Fruit fly (Drosophila melanogaster) whole organism, embryonic: Measurements from ENCODE around the gene CG4293.

ENCODE experiments used
- ATbp ChIP-seq: fragments of 200-800 bp; sonication (Bioruptor generic); optimal IDR thresholded peaks from 2 replicates; lab custom pipeline; 2017; ENCODE audit warnings: missing biosample characterization, mild to moderate bottlenecking, missing genetic modification characterization, missing genetic modification reagents
- CG10462 ChIP-seq: fragments of 200-800 bp; sonication (Bioruptor generic); optimal IDR thresholded peaks from 2 replicates; lab custom pipeline; 2016; ENCODE audit warnings: missing biosample characterization, missing genetic modification characterization
- CG11093 ChIP-seq: fragments of 200-800 bp; sonication (Bioruptor generic); IDR thresholded peaks from 3 replicates; pipeline ENCODE4 v1.3.6; 2022; ENCODE audit warnings: missing biosample characterization, missing genetic modification characterization
- CG11398 ChIP-seq: fragments of 200-800 bp; sonication (Bioruptor generic); optimal IDR thresholded peaks from 2 replicates; lab custom pipeline; 2016; ENCODE audit warnings: missing biosample characterization, missing genetic modification characterization
- CG13123 ChIP-seq: fragments of 200-800 bp; sonication (Bioruptor generic); optimal IDR thresholded peaks from 2 replicates; lab custom pipeline; 2016; ENCODE audit warnings: missing biosample characterization, missing genetic modification characterization
- CG13624 ChIP-seq: fragments of 200-800 bp; sonication (Bioruptor generic); optimal IDR thresholded peaks from 2 replicates; lab custom pipeline; 2016; ENCODE audit warnings: missing biosample characterization, missing genetic modification characterization
- CG31441 ChIP-seq: fragments of 200-800 bp; sonication (Bioruptor generic); IDR thresholded peaks from 2 replicates; pipeline ENCODE4 v1.3.6; 2022; ENCODE audit warnings: missing biosample characterization, missing genetic modification characterization
- CG32532 ChIP-seq: fragments of 200-800 bp; sonication (Bioruptor generic); IDR thresholded peaks from 2 replicates; pipeline ENCODE4 v1.3.6; 2022; ENCODE audit warnings: missing biosample characterization, missing genetic modification characterization
- CG4404 ChIP-seq: fragments of 200-800 bp; sonication (Bioruptor generic); IDR thresholded peaks from 2 replicates; pipeline ENCODE4 v1.3.6; 2022; ENCODE audit warnings: missing biosample characterization, missing genetic modification characterization
- CG6272 ChIP-seq: fragments of 200-800 bp; sonication (Bioruptor generic); IDR thresholded peaks from 2 replicates; pipeline ENCODE4 v1.3.6; 2022; ENCODE audit warnings: missing biosample characterization, missing genetic modification characterization
- CG6683 ChIP-seq: fragments of 200-800 bp; sonication (Bioruptor generic); optimal IDR thresholded peaks from 2 replicates; lab custom pipeline; 2017; ENCODE audit warnings: missing biosample characterization, mild to moderate bottlenecking, missing genetic modification characterization, missing genetic modification reagents
- CG6689 ChIP-seq: fragments of 200-800 bp; sonication (Bioruptor generic); IDR thresholded peaks from 2 replicates; pipeline ENCODE4 v1.3.6; 2022; ENCODE audit warnings: missing biosample characterization, missing genetic modification characterization
- CG6813 ChIP-seq: fragments of 200-800 bp; sonication (Bioruptor generic); optimal IDR thresholded peaks from 2 replicates; lab custom pipeline; 2017; ENCODE audit warnings: missing biosample characterization, missing genetic modification characterization, mild to moderate bottlenecking, moderate library complexity, missing genetic modification reagents
- CG7928 ChIP-seq: fragments of 200-800 bp; sonication (Bioruptor generic); optimal IDR thresholded peaks from 2 replicates; lab custom pipeline; 2017; ENCODE audit warnings: missing biosample characterization, mild to moderate bottlenecking, missing genetic modification characterization
- CG7987 ChIP-seq: fragments of 200-800 bp; sonication (Bioruptor generic); optimal IDR thresholded peaks from 2 replicates; lab custom pipeline; 2018; ENCODE audit warnings: missing biosample characterization, mild to moderate bottlenecking, missing genetic modification characterization, moderate library complexity
- CG8290 ChIP-seq, 3 experiments: fragments of 200-800 bp; sonication (Bioruptor generic); optimal IDR thresholded peaks; 2 replicates each; lab custom pipeline; 2016 to 2019; ENCODE audit warnings: missing biosample characterization in 3 of 3, missing genetic modification characterization in 3 of 3, mild to moderate bottlenecking in 2 of 3, moderate library complexity in 1 of 3
- CG9437 ChIP-seq: fragments of 200-800 bp; sonication (Bioruptor generic); optimal IDR thresholded peaks from 2 replicates; lab custom pipeline; 2018; ENCODE audit warnings: missing biosample characterization, mild to moderate bottlenecking, missing genetic modification characterization
- Doc3 ChIP-seq: fragments of 200-800 bp; sonication (Bioruptor generic); IDR thresholded peaks from 3 replicates; pipeline ENCODE4 v1.3.6; 2022; ENCODE audit warnings: missing biosample characterization, missing genetic modification characterization; ENCODE audit not compliant: partially characterized antibody
- NfI ChIP-seq: fragments of 200-800 bp; sonication (Bioruptor generic); optimal IDR thresholded peaks from 3 replicates; lab custom pipeline; 2018; ENCODE audit warnings: missing biosample characterization, mild to moderate bottlenecking, missing genetic modification characterization, moderate library complexity
- Opbp ChIP-seq: fragments of 200-800 bp; sonication (Bioruptor generic); IDR thresholded peaks from 3 replicates; pipeline ENCODE4 v1.3.6; 2022; ENCODE audit warnings: missing biosample characterization, missing genetic modification characterization; ENCODE audit not compliant: partially characterized antibody
- Scr ChIP-seq: fragments of 200-800 bp; sonication (Bioruptor generic); IDR thresholded peaks from 2 replicates; pipeline ENCODE4 v1.3.6; 2022; ENCODE audit warnings: missing biosample characterization, missing genetic modification characterization; ENCODE audit not compliant: partially characterized antibody
- Six4 ChIP-seq: fragments of 200-800 bp; sonication (Bioruptor generic); optimal IDR thresholded peaks from 2 replicates; lab custom pipeline; 2016; ENCODE audit warnings: missing biosample characterization, missing genetic modification characterization
- Spps ChIP-seq: fragments of 200-800 bp; sonication (Bioruptor generic); optimal IDR thresholded peaks from 2 replicates; lab custom pipeline; 2018; ENCODE audit warnings: missing biosample characterization, mild to moderate bottlenecking, missing genetic modification characterization
- Sry-β ChIP-seq: fragments of 200-800 bp; sonication (Bioruptor generic); optimal IDR thresholded peaks from 2 replicates; lab custom pipeline; 2018; ENCODE audit warnings: missing biosample characterization, mild to moderate bottlenecking, missing genetic modification characterization, moderate library complexity
- Usf ChIP-seq: fragments of 200-800 bp; sonication (Bioruptor generic); optimal IDR thresholded peaks from 2 replicates; lab custom pipeline; 2017; ENCODE audit warnings: missing genotype, missing biosample characterization, missing genetic modification characterization
- Xrp1 ChIP-seq: fragments of 200-800 bp; sonication (Bioruptor generic); IDR thresholded peaks from 2 replicates; pipeline ENCODE4 v1.3.6; 2022; ENCODE audit warnings: missing biosample characterization, missing genetic modification characterization
- aop ChIP-seq: fragments of 200-800 bp; sonication (Bioruptor generic); IDR thresholded peaks from 2 replicates; pipeline ENCODE4 v1.3.6; 2022; ENCODE audit warnings: missing biosample characterization, missing genetic modification characterization
- ap ChIP-seq: fragments of 200-800 bp; sonication (Bioruptor generic); IDR thresholded peaks from 2 replicates; pipeline ENCODE4 v1.3.6; 2022; ENCODE audit warnings: missing biosample characterization, missing genetic modification characterization
- bab2 ChIP-seq: fragments of 200-800 bp; sonication (Bioruptor generic); optimal IDR thresholded peaks from 2 replicates; lab custom pipeline; 2016; ENCODE audit warnings: missing biosample characterization, missing genetic modification characterization
- bigmax ChIP-seq: fragments of 200-800 bp; sonication (Bioruptor generic); optimal IDR thresholded peaks from 2 replicates; lab custom pipeline; 2018; ENCODE audit warnings: missing biosample characterization, mild to moderate bottlenecking, missing genetic modification characterization
- cad ChIP-seq: fragments of >200 bp; optimal IDR thresholded peaks from 2 replicates; lab custom pipeline; 2017; ENCODE audit warnings: missing biosample characterization, missing genetic modification characterization
- chif ChIP-seq, 2 experiments: fragments of 200-800 bp; sonication (Bioruptor generic); optimal IDR thresholded peaks; 3 replicates each; lab custom pipeline; 2016; ENCODE audit warnings: missing biosample characterization in 2 of 2, missing genetic modification characterization in 2 of 2
- dmrt99B ChIP-seq: fragments of 200-800 bp; sonication (Bioruptor generic); optimal IDR thresholded peaks from 2 replicates; lab custom pipeline; 2018; ENCODE audit warnings: missing biosample characterization, mild to moderate bottlenecking, missing genetic modification characterization, moderate library complexity
- gfzf ChIP-seq: fragments of 200-800 bp; sonication (Bioruptor generic); optimal IDR thresholded peaks from 2 replicates; lab custom pipeline; 2016; ENCODE audit warnings: missing biosample characterization, mild to moderate bottlenecking, missing genetic modification characterization, moderate library complexity
- ham ChIP-seq: fragments of 200-800 bp; sonication (Bioruptor generic); IDR thresholded peaks from 2 replicates; pipeline ENCODE4 v1.3.6; 2022; ENCODE audit warnings: missing biosample characterization, missing genetic modification characterization
- luna ChIP-seq: fragments of 200-800 bp; sonication (Bioruptor generic); optimal IDR thresholded peaks from 2 replicates; lab custom pipeline; 2016; ENCODE audit warnings: missing biosample characterization, missing genetic modification characterization
- maf-S ChIP-seq: fragments of 200-800 bp; sonication (Bioruptor generic); optimal IDR thresholded peaks from 2 replicates; lab custom pipeline; 2016; ENCODE audit warnings: missing biosample characterization, missing genetic modification characterization
- nau ChIP-seq: fragments of 200-800 bp; sonication (Bioruptor generic); optimal IDR thresholded peaks from 3 replicates; lab custom pipeline; 2017; ENCODE audit warnings: missing biosample characterization, mild to moderate bottlenecking, missing genetic modification characterization, missing genetic modification reagents
- nerfin-2 ChIP-seq: fragments of 200-800 bp; sonication (Bioruptor generic); IDR thresholded peaks from 2 replicates; pipeline ENCODE4 v1.3.6; 2022; ENCODE audit warnings: missing biosample characterization, missing genetic modification characterization; ENCODE audit not compliant: partially characterized antibody
- row ChIP-seq: fragments of 200-800 bp; sonication (Bioruptor generic); IDR thresholded peaks from 3 replicates; pipeline ENCODE4 v1.3.6; 2022; ENCODE audit warnings: missing biosample characterization, missing genetic modification characterization
- sens-2 ChIP-seq: fragments of 200-800 bp; sonication (Bioruptor generic); IDR thresholded peaks from 2 replicates; pipeline ENCODE4 v1.3.6; 2022; ENCODE audit warnings: missing biosample characterization, missing genetic modification characterization
- sisA ChIP-seq: fragments of 200-800 bp; sonication (Bioruptor generic); IDR thresholded peaks from 2 replicates; pipeline ENCODE4 v1.3.6; 2022; ENCODE audit warnings: missing biosample characterization, missing genetic modification characterization
- stwl ChIP-seq: fragments of 200-800 bp; sonication (Bioruptor generic); optimal IDR thresholded peaks from 3 replicates; lab custom pipeline; 2018; ENCODE audit warnings: missing biosample characterization, mild to moderate bottlenecking, missing genetic modification characterization, moderate library complexity
- trh ChIP-seq: fragments of 200-800 bp; sonication (Bioruptor generic); optimal IDR thresholded peaks from 2 replicates; lab custom pipeline; 2016; ENCODE audit warnings: missing biosample characterization, missing genetic modification characterization
- usp ChIP-seq: fragments of >200 bp; optimal IDR thresholded peaks from 2 replicates; lab custom pipeline; 2017; ENCODE audit warnings: missing biosample characterization, missing genetic modification characterization
- wdn ChIP-seq: fragments of 200-800 bp; sonication (Bioruptor generic); IDR thresholded peaks from 2 replicates; pipeline ENCODE4 v1.3.6; 2022; ENCODE audit warnings: missing biosample characterization, missing genetic modification characterization
- wor ChIP-seq: fragments of 200-800 bp; sonication (Bioruptor generic); IDR thresholded peaks from 2 replicates; pipeline ENCODE4 v1.3.6; 2022; ENCODE audit warnings: missing biosample characterization, missing genetic modification characterization

CG4293 gene

dm6 chrX:522357-523043 lies 7.6 kb downstream of the CG4293 start (continued):
- TF ChIP-seq CG10462 (GFP tag; lab: Kevin White, UChicago): peak; percentile 20
- no peak for TF ChIP-seq stwl (tag; lab: Kevin White, UChicago)
- TF ChIP-seq ham (GFP tag; lab: Robert Waterston, UW): peak; percentile 61; the same call in 1 of the 2 replicates
- peak; percentile 70 for TF ChIP-seq luna (GFP tag; lab: Kevin White, UChicago)
- peak; percentile 92 for TF ChIP-seq bab2 (GFP tag; lab: Kevin White, UChicago)
- TF ChIP-seq CG11398 (GFP tag; lab: Kevin White, UChicago): peak; percentile 59
- no peak for TF ChIP-seq CG7928 (GFP tag; lab: Kevin White, UChicago)
- peak; percentile 55 for TF ChIP-seq CG6683 (GFP tag; lab: Kevin White, UChicago)
- TF ChIP-seq CG6813: peak; percentile 86
- peak; percentile 78 for TF ChIP-seq wdn (GFP tag; lab: Robert Waterston, UW)
- TF ChIP-seq CG6272 (GFP tag; lab: Robert Waterston, UW): no peak
- TF ChIP-seq Xrp1: peak; percentile 86
- TF ChIP-seq wor (GFP tag; lab: Robert Waterston, UW): no peak
- peak; percentile 41 for TF ChIP-seq nau (GFP tag; lab: Kevin White, UChicago)
- TF ChIP-seq Usf (GFP tag; lab: Kevin White, UChicago): peak; percentile 59
- peak; percentile 69; the same call in 2 of the 3 replicates for TF ChIP-seq CG11093 (GFP tag; lab: Robert Waterston, UW)
- peak; percentile 30; the same call in 1 of the 2 replicates for TF ChIP-seq CG31441 (GFP tag; lab: Robert Waterston, UW)
- TF ChIP-seq Sry-β (GFP tag; lab: Kevin White, UChicago): no peak
- TF ChIP-seq Six4 (GFP tag; lab: Kevin White, UChicago): peak; percentile 44
- TF ChIP-seq trh: peak; percentile 60
- TF ChIP-seq CG9437 (GFP tag; lab: Kevin White, UChicago): no peak
- TF ChIP-seq Opbp (GFP tag; lab: Robert Waterston, UW): no peak
- peak; percentile 55; the same call in 1 of the 2 replicates for TF ChIP-seq CG4404 (GFP tag; lab: Robert Waterston, UW)
- TF ChIP-seq Scr (GFP tag; lab: Robert Waterston, UW): no peak
- TF ChIP-seq Doc3 (GFP tag; lab: Robert Waterston, UW): no peak
- peak; percentile 49; the same call in 1 of the 2 replicates for TF ChIP-seq ap
- peak; percentile 19 for TF ChIP-seq Spps (tag; lab: Kevin White, UChicago)
- TF ChIP-seq dmrt99B (tag; lab: Kevin White, UChicago): peak; percentile 66
- peak; percentile 85 for TF ChIP-seq sisA (GFP tag; lab: Robert Waterston, UW)
- no peak for TF ChIP-seq gfzf
- TF ChIP-seq maf-S (GFP tag; lab: Kevin White, UChicago): peak; percentile 83
- peak; percentile 95 for TF ChIP-seq row
- TF ChIP-seq chif (GFP tag; optimal IDR thresholded peaks at IDR 0.05; lab: Kevin White, UChicago): peak; percentile 74 to 78
- peak; percentile 53; the same call in 1 of the 2 replicates for TF ChIP-seq CG6689
- peak; percentile 53 for TF ChIP-seq cad (GFP tag; lab: Kevin White, UChicago)
- TF ChIP-seq ATbp (GFP tag; lab: Kevin White, UChicago): peak; percentile 76
- peak; percentile 67 for TF ChIP-seq CG13123 (GFP tag; lab: Kevin White, UChicago)
- TF ChIP-seq nerfin-2 (GFP tag; lab: Robert Waterston, UW): no peak
- peak; percentile 77 for TF ChIP-seq sens-2 (GFP tag; lab: Robert Waterston, UW)
- TF ChIP-seq bigmax (GFP tag; lab: Kevin White, UChicago): peak; percentile 22
- TF ChIP-seq CG7987 (GFP tag; lab: Kevin White, UChicago): peak; percentile 78
- peak; percentile 95 for TF ChIP-seq CG32532 (GFP tag; lab: Robert Waterston, UW)
- peak; percentile 43 for TF ChIP-seq CG8290 (GFP tag; optimal IDR thresholded peaks at IDR 0.05; lab: Kevin White, UChicago)
- TF ChIP-seq CG8290 (tag; optimal IDR thresholded peaks at IDR 0.05; lab: Kevin White, UChicago): peak; percentile 1 to 99
- TF ChIP-seq NfI (GFP tag; lab: Kevin White, UChicago): peak; percentile 88
- TF ChIP-seq usp (GFP tag; lab: Kevin White, UChicago): no peak
- peak; percentile 76; the same call in 1 of the 2 replicates for TF ChIP-seq aop (GFP tag; lab: Robert Waterston, UW)
- peak; percentile 93 for TF ChIP-seq CG13624 (GFP tag; lab: Kevin White, UChicago)
- TF ChIP-seq, all 482 proteins: peak for 385
